Fruit fly (Drosophila melanogaster) whole organism: ENCODE measurements around the gene beta4GalNAcTB.
A peak's percentile ranks its signal among the peaks of the same experiment; 100 is the strongest.

Source experiments
- CG8478 ChIP-seq: fragments of >200 bp; optimal IDR thresholded peaks from 2 replicates; lab custom pipeline; 2018; ENCODE audit warnings: inconsistent platforms
- Dll ChIP-seq: fragments of >200 bp; optimal IDR thresholded peaks from 2 replicates; lab custom pipeline; 2017
- pan ChIP-seq: fragments of >200 bp; optimal IDR thresholded peaks from 2 replicates; lab custom pipeline; 2017
- psq ChIP-seq: fragments of >200 bp; optimal IDR thresholded peaks from 2 replicates; lab custom pipeline; 2017

DNA sequence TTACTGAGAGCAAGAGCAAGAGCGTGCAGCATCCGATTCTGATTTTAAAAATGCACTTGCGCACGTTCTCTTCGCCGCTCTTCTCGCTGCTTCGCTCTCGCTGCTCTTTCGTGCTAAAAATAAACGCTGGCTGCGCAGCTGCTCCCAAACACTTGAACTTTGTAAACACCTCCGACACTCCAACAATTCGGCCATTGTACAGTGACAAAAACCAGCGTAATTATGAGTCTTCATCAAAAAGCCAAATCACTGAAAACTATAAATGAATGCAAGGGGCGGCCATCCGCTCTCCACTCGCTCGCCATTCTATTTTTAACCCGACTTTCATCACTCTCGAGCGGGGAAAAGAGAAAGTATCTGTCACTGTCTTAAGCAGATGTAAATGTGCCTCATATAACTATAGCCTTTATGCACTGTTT, 30.9 kb upstream of the beta4GalNAcTB start:
- TF ChIP-seq psq (lab: Kevin White, UChicago) (no peak), Dll (lab: Kevin White, UChicago) (peak; percentile 85), CG8478 (lab: Kevin White, UChicago) (no peak), pan (lab: Kevin White, UChicago) (no peak)
